Fruit fly (Drosophila melanogaster): ENCODE results near the gene Hsp68.

The Hsp68 gene

DNA sequence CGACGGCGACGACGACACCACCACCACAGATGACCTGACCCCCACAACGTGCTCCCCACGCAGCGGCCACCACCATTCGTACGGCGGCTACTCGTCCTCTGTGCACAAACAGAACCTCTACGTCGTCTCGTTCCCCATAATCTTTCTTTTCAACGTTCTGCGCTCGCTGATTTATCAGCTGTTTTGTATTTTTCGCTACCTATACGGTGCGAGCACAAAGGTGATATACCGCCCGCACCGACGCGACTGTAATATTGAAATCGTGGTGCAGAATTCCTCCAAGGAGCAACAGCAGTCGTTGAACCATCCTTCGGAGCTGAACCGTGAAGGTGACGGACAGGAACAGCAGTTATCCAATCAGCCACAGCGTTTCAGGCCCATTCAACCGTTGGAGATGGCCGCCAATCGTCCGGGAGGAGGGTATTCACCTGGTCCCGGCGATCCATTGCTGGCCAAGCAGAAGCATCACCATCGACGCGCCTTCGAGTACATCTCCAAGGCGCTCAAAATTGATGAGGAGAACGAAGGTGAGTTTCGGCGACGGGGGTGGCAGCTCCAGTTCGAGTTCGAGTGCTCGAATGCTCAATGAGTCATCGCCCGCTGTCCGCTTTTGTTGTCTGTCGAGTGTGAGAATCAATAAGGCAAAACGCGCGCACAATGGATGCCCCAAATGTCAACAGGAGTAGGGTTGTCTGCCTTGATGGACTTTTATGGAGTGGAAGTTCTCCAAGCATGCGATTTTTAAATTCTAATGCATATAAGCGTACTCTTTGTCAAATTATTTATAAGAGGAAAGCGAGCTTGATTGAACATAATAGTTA, 18.2 kb downstream of the Hsp68 start, which contains the start of gene Miro:
Gene Miro (minus strand): TSS at position 112 of the 821 bp plus-strand sequence.
- TF ChIP-seq gl (tag; optimal IDR thresholded peaks at IDR 0.05) (peak; percentile 32), CG32121 (GFP tag; IDR thresholded peaks at IDR 0.05) (no peak), CG13204 (GFP tag; optimal IDR thresholded peaks at IDR 0.05) (peak; percentile 51), fd96Ca (GFP tag; IDR thresholded peaks at IDR 0.05) (no peak), CG12605 (GFP tag; IDR thresholded peaks at IDR 0.05) (no peak), EcR (GFP tag; optimal IDR thresholded peaks at IDR 0.05) (peak; percentile 86), CG15710 (tag; optimal IDR thresholded peaks at IDR 0.05) (no peak), Snoo (tag; optimal IDR thresholded peaks at IDR 0.05) (peak; percentile 34), Ets98B (GFP tag; IDR thresholded peaks at IDR 0.05) (no peak), CG9948 (tag; optimal IDR thresholded peaks at IDR 0.05) (no peak), CG8159 (tag; optimal IDR thresholded peaks at IDR 0.05) (no peak), CG10348 (GFP tag; IDR thresholded peaks at IDR 0.05) (no peak), CG17806 (tag; optimal IDR thresholded peaks at IDR 0.05) (no peak)

DNA sequence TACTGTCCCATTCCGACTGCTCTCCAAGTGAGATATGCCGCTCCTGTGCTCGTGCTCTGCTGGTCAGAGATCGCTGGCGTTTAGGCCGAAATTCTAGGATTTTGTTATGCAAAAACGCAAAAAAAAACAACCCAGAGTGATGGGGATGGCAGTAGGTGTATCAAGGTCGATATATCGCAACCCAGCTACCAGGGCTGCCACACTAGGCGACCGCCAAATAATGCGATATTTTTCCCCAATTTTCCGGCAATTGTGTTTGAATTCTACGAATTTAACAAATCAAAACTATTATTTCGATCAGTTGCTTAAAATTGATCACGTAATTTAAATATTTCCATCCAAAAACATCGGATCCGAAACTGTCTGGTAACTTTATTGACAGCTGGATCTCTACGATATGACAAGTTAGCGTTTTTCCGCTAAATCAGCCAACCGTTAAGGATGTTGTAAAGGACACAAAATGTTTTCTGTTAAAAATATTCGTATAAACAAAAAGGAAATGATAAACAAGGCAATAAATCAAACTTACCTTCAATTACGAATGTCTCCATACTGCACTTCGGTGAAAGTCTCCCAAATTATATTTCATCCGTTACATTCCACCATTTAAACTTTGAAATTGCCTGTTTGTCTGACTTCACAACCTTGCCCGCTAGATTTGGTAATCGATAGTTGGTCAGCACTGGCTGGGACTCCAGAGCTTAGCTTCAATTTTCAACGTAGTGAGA, 19.4 kb downstream of the Hsp68 start, which contains the start of gene spas:
Gene spas (plus strand): TSS at position 678 of the 728 bp plus-strand sequence.
- TF ChIP-seq CG4496 (GFP tag; IDR thresholded peaks at IDR 0.05) = peak; percentile 73
- TF ChIP-seq D1 (tag; optimal IDR thresholded peaks at IDR 0.05) = no peak
- peak; percentile 72 for TF ChIP-seq Ets98B (GFP tag; IDR thresholded peaks at IDR 0.05)
- no peak for TF ChIP-seq CG12605 (GFP tag; IDR thresholded peaks at IDR 0.05)
- no peak for TF ChIP-seq Pif1B (GFP tag; optimal IDR thresholded peaks at IDR 0.05)
- peak; percentile 57 for TF ChIP-seq CG8159 (tag; optimal IDR thresholded peaks at IDR 0.05)
- TF ChIP-seq Snoo (tag; optimal IDR thresholded peaks at IDR 0.05) = peak; percentile 39
- no peak for TF ChIP-seq EcR (GFP tag; optimal IDR thresholded peaks at IDR 0.05)
- TF ChIP-seq CG15710 (tag; optimal IDR thresholded peaks at IDR 0.05) = peak; percentile 71
- TF ChIP-seq CG8301 (tag; optimal IDR thresholded peaks at IDR 0.05) = peak; percentile 38
- TF ChIP-seq CG32121 (GFP tag; IDR thresholded peaks at IDR 0.05) = peak; percentile 78
- TF ChIP-seq CG34367 (tag; optimal IDR thresholded peaks at IDR 0.05) = peak; percentile 49
- no peak for TF ChIP-seq gl (tag; optimal IDR thresholded peaks at IDR 0.05)
- no peak for TF ChIP-seq CG13204 (GFP tag; optimal IDR thresholded peaks at IDR 0.05)
- peak; percentile 57 for TF ChIP-seq CG9948 (tag; optimal IDR thresholded peaks at IDR 0.05)
- TF ChIP-seq fd96Ca (GFP tag; IDR thresholded peaks at IDR 0.05) = peak; percentile 86
- TF ChIP-seq Pif1A (GFP tag; optimal IDR thresholded peaks at IDR 0.05) = no peak
- TF ChIP-seq CG10348 (GFP tag; IDR thresholded peaks at IDR 0.05) = peak; percentile 34; the same call in 1 of the 2 replicates
- no peak for TF ChIP-seq CG14655 (GFP tag; optimal IDR thresholded peaks at IDR 0.05)
- TF ChIP-seq rn (GFP tag; IDR thresholded peaks at IDR 0.05) = no peak
- peak; percentile 60 for TF ChIP-seq CG17806 (tag; optimal IDR thresholded peaks at IDR 0.05)

DNA sequence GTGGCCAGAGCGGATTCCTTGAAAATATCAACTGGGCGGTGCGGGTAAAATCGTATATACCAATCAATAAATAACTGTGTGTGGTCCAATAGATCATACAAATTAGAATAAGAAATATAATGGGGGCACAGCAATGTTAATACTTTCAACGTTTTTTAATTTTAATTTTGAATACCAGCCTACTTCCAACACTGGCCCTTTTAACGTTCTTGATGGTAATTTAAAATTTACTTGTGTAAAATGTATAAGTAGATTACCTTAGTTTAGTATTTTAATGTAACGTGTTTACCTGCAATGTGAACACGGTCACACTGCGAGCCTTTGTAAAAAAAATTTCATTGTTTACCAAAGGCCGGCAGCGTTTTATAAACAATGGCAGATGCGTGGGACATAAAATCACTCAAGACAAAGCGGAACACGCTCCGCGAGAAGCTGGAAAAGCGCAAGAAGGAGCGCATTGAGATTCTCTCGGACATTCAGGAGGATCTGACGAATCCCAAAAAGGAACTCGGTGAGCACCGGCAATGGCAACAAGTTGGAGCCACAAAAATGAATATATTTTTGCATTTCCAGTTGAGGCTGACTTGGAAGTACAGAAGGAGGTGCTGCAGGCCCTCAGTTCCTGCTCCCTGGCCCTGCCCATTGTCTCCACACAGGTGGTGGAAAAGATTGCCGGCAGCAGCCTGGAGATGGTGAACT, 25.1 kb downstream of the Hsp68 start, which contains the start of the genes KrT95D and Mettl3:
Gene KrT95D (minus strand): TSS at position 3 of the 699 bp plus-strand sequence.
Gene Mettl3 (plus strand): TSS at position 333 of the 699 bp plus-strand sequence.
- TF ChIP-seq EcR (GFP tag; optimal IDR thresholded peaks at IDR 0.05) (no peak), CG17806 (tag; optimal IDR thresholded peaks at IDR 0.05) (no peak), CG8301 (tag; optimal IDR thresholded peaks at IDR 0.05) (no peak), CG8159 (tag; optimal IDR thresholded peaks at IDR 0.05) (no peak), D1 (tag; optimal IDR thresholded peaks at IDR 0.05) (no peak), Ets98B (GFP tag; IDR thresholded peaks at IDR 0.05) (no peak), CG13204 (GFP tag; optimal IDR thresholded peaks at IDR 0.05) (no peak), CG4496 (GFP tag; IDR thresholded peaks at IDR 0.05) (no peak), CG14655 (GFP tag; optimal IDR thresholded peaks at IDR 0.05) (no peak), Pif1A (GFP tag; optimal IDR thresholded peaks at IDR 0.05) (no peak), CG34367 (tag; optimal IDR thresholded peaks at IDR 0.05) (no peak), rn (GFP tag; IDR thresholded peaks at IDR 0.05) (no peak), CG15710 (tag; optimal IDR thresholded peaks at IDR 0.05) (no peak), gl (tag; optimal IDR thresholded peaks at IDR 0.05) (no peak), CG12605 (GFP tag; IDR thresholded peaks at IDR 0.05) (no peak), fd96Ca (GFP tag; IDR thresholded peaks at IDR 0.05) (no peak)

DNA sequence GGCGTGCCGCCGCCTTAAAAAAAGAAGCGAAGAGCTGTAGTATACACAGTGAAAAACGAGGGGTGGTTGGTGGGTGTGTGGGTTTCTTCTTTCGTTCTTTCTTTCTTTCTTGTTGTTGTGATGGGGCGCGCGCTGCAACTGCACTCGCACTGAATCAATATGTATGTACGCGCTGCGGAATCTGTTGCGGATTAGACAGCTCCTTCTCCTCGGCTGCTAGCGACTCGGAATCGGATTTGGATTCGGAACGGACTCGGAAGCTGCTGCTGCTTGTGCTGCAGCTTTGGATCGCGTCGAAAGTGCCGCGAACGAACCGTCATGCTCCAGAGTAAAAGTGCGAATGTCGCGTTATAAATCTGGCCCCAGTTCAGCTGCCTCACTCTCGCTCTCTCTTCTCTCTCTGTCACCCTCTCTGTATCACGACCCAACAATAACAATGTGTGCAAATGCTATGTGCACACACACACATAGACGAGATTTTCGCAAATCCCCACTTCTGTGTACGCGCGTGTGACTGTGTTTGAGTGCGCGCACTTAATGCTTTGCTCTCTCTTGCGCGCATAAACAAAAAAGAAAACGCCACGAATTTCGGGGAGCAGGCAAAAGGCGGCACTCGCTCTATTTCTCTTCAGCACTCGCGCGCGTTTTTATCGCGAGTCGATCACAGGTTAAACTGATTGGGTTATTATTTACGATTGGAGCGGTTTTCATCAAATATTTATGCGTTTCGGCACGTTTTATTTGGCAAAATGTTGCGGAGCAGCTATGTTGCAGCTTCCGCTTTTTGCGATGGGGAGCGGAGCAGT, 25.9 kb downstream of the Hsp68 start:
- TF ChIP-seq CG15710 (tag; optimal IDR thresholded peaks at IDR 0.05) (peak; percentile 15), fd96Ca (GFP tag; IDR thresholded peaks at IDR 0.05) (peak; percentile 51; the same call in 2 of the 3 replicates), Snoo (tag; optimal IDR thresholded peaks at IDR 0.05) (no peak), CG8159 (tag; optimal IDR thresholded peaks at IDR 0.05) (peak; percentile 20), EcR (GFP tag; optimal IDR thresholded peaks at IDR 0.05) (peak; percentile 61), CG10348 (GFP tag; IDR thresholded peaks at IDR 0.05) (no peak), Pif1B (GFP tag; optimal IDR thresholded peaks at IDR 0.05) (peak; percentile 66), CG13204 (GFP tag; optimal IDR thresholded peaks at IDR 0.05) (peak; percentile 76), CG4496 (GFP tag; IDR thresholded peaks at IDR 0.05) (peak; percentile 71), Ets98B (GFP tag; IDR thresholded peaks at IDR 0.05) (peak; percentile 61), Pif1A (GFP tag; optimal IDR thresholded peaks at IDR 0.05) (peak; percentile 20), rn (GFP tag; IDR thresholded peaks at IDR 0.05) (no peak), CG32121 (GFP tag; IDR thresholded peaks at IDR 0.05) (peak; percentile 57; the same call in 1 of the 2 replicates)
